Worm (Caenorhabditis elegans) whole organism, late embryonic: ENCODE results near the gene gst-5.

Experiments used
- ahr-1 ChIP-seq: sonication (generic microtip); optimal IDR thresholded peaks from 2 replicates; lab custom pipeline; 2016; ENCODE audit warnings: missing genetic modification characterization, missing compliant biosample characterization
- ama-1 ChIP-seq: fragments of 150-350 bp; optimal IDR thresholded peaks from 2 replicates; lab custom pipeline; 2014
- ceh-18 ChIP-seq: sonication (generic microtip); optimal IDR thresholded peaks from 2 replicates; lab custom pipeline; 2016; ENCODE audit warnings: missing genetic modification characterization, missing compliant biosample characterization
- fkh-10 ChIP-seq: fragments of 150-350 bp; optimal IDR thresholded peaks from 2 replicates; lab custom pipeline; 2014; ENCODE audit warnings: missing biosample characterization, missing genetic modification reagents, missing genetic modification characterization
- hlh-30 ChIP-seq: sonication (generic microtip); optimal IDR thresholded peaks from 2 replicates; lab custom pipeline; 2017; ENCODE audit warnings: antibody characterized with exemption, missing genetic modification characterization, missing compliant biosample characterization; ENCODE audit not compliant: insufficient read depth
- lin-11 ChIP-seq: fragments of 200-800 bp; sonication (Bioruptor generic); optimal IDR thresholded peaks from 2 replicates; lab custom pipeline; 2018; ENCODE audit warnings: mild to moderate bottlenecking, missing genetic modification characterization, missing compliant biosample characterization
- nfya-1 ChIP-seq: sonication (generic microtip); optimal IDR thresholded peaks from 2 replicates; lab custom pipeline; 2017; ENCODE audit warnings: missing genetic modification characterization, mild to moderate bottlenecking, missing compliant biosample characterization, antibody characterized with exemption, moderate library complexity
- rnt-1 ChIP-seq: sonication (generic microtip); optimal IDR thresholded peaks from 2 replicates; lab custom pipeline; 2016; ENCODE audit warnings: missing genetic modification characterization, missing compliant biosample characterization
- tbx-2 ChIP-seq: sonication (generic microtip); optimal IDR thresholded peaks from 2 replicates; lab custom pipeline; 2016; ENCODE audit warnings: missing genetic modification characterization, missing compliant biosample characterization

- TF ChIP-seq ceh-18 (tag; lab: Kevin White, UChicago): no peak
- TF ChIP-seq hlh-30 (tag; lab: Kevin White, UChicago): no peak
- no peak for TF ChIP-seq ama-1
- no peak for TF ChIP-seq nfya-1 (tag; lab: Kevin White, UChicago)
- no peak for TF ChIP-seq lin-11 (tag; lab: Kevin White, UChicago)
- no peak for TF ChIP-seq rnt-1
- TF ChIP-seq fkh-10 (GFP tag; lab: Kevin White, UChicago): no peak
- TF ChIP-seq tbx-2 (tag; lab: Kevin White, UChicago): no peak
- no peak for TF ChIP-seq ahr-1
These were observed 14.6 kb downstream of the gst-5 start for ce11 chrII:10964748-10965147.
